Fruit fly (Drosophila melanogaster) whole organism, embryonic: ENCODE data around the gene CG5639.

Source experiments
- Adf1 ChIP-seq: fragments of 200-800 bp; sonication (Bioruptor generic); IDR thresholded peaks from 2 replicates; pipeline ENCODE4 v1.3.6; 2022; ENCODE audit warnings: missing biosample characterization, missing genetic modification characterization
- Asciz ChIP-seq: fragments of 200-800 bp; sonication (Bioruptor generic); optimal IDR thresholded peaks from 2 replicates; lab custom pipeline; 2017; ENCODE audit warnings: missing biosample characterization, mild to moderate bottlenecking, missing genetic modification characterization, missing genetic modification reagents
- Atf6 ChIP-seq: fragments of 200-800 bp; sonication (Bioruptor generic); IDR thresholded peaks from 2 replicates; pipeline ENCODE4 v1.3.6; 2022; ENCODE audit warnings: missing biosample characterization, missing genetic modification characterization
- CG10654 ChIP-seq: fragments of 200-800 bp; sonication (Bioruptor generic); optimal IDR thresholded peaks from 2 replicates; lab custom pipeline; 2016; ENCODE audit warnings: missing biosample characterization, missing genetic modification characterization
- CG11504 ChIP-seq: fragments of 200-800 bp; sonication (Bioruptor generic); optimal IDR thresholded peaks from 3 replicates; lab custom pipeline; 2019; ENCODE audit warnings: missing biosample characterization, mild to moderate bottlenecking, missing genetic modification characterization, moderate library complexity
- CG12236 ChIP-seq: fragments of 200-800 bp; sonication (Bioruptor generic); optimal IDR thresholded peaks from 2 replicates; lab custom pipeline; 2016; ENCODE audit warnings: missing biosample characterization, missing genetic modification characterization
- CG14860 ChIP-seq: fragments of 200-800 bp; sonication (Bioruptor generic); IDR thresholded peaks from 3 replicates; pipeline ENCODE4 v1.3.6; 2022; ENCODE audit warnings: missing biosample characterization, missing genetic modification characterization; ENCODE audit not compliant: partially characterized antibody
- CG16779 ChIP-seq: fragments of 200-800 bp; sonication (Bioruptor generic); IDR thresholded peaks from 2 replicates; pipeline ENCODE4 v1.3.6; 2022; ENCODE audit warnings: missing biosample characterization, missing genetic modification characterization
- CG16815 ChIP-seq: fragments of 200-800 bp; sonication (Bioruptor generic); optimal IDR thresholded peaks from 3 replicates; lab custom pipeline; 2017; ENCODE audit warnings: missing biosample characterization, mild to moderate bottlenecking, missing genetic modification characterization
- CG18262 ChIP-seq: fragments of 200-800 bp; optimal IDR thresholded peaks from 3 replicates; lab custom pipeline; 2019; ENCODE audit warnings: missing biosample characterization, mild to moderate bottlenecking, missing genetic modification characterization, moderate library complexity
- CG18476 ChIP-seq: fragments of 200-800 bp; sonication (Bioruptor generic); optimal IDR thresholded peaks from 2 replicates; lab custom pipeline; 2016; ENCODE audit warnings: missing biosample characterization, mild to moderate bottlenecking, missing genetic modification characterization
- CG18764 ChIP-seq: fragments of 200-800 bp; sonication (Bioruptor generic); optimal IDR thresholded peaks from 3 replicates; lab custom pipeline; 2016; ENCODE audit warnings: missing biosample characterization, missing genetic modification characterization
- CG3163 ChIP-seq: fragments of 200-800 bp; sonication (Bioruptor generic); optimal IDR thresholded peaks from 3 replicates; lab custom pipeline; 2016; ENCODE audit warnings: missing biosample characterization, missing genetic modification characterization
- CG4360 ChIP-seq: fragments of 200-800 bp; sonication (Bioruptor generic); IDR thresholded peaks from 2 replicates; pipeline ENCODE4 v1.3.6; 2022; ENCODE audit warnings: missing biosample characterization, missing genetic modification characterization
- CG7839 ChIP-seq: fragments of 200-800 bp; sonication (Bioruptor generic); optimal IDR thresholded peaks from 3 replicates; lab custom pipeline; 2018; ENCODE audit warnings: missing biosample characterization, mild to moderate bottlenecking, missing genetic modification characterization, moderate library complexity
- CG8089 ChIP-seq: fragments of 200-800 bp; sonication (Bioruptor generic); optimal IDR thresholded peaks from 3 replicates; lab custom pipeline; 2016; ENCODE audit warnings: missing biosample characterization, missing genetic modification characterization
- CG8359 ChIP-seq: fragments of 200-800 bp; sonication (Bioruptor generic); optimal IDR thresholded peaks from 2 replicates; lab custom pipeline; 2017; ENCODE audit warnings: missing biosample characterization, mild to moderate bottlenecking, missing genetic modification characterization, borderline replicate concordance
- CG9437 ChIP-seq: fragments of 200-800 bp; sonication (Bioruptor generic); optimal IDR thresholded peaks from 2 replicates; lab custom pipeline; 2018; ENCODE audit warnings: missing biosample characterization, mild to moderate bottlenecking, missing genetic modification characterization
- CG9797 ChIP-seq: fragments of 200-800 bp; sonication (Bioruptor generic); optimal IDR thresholded peaks from 3 replicates; lab custom pipeline; 2018; ENCODE audit warnings: missing biosample characterization, mild to moderate bottlenecking, missing genetic modification characterization
- CkIIα-i1 ChIP-seq: fragments of 200-800 bp; sonication (Bioruptor generic); IDR thresholded peaks from 2 replicates; pipeline ENCODE4 v1.3.6; 2022; ENCODE audit warnings: missing biosample characterization, missing genetic modification characterization
- CoRest ChIP-seq: fragments of 200-800 bp; sonication (Bioruptor generic); optimal IDR thresholded peaks from 3 replicates; lab custom pipeline; 2018; ENCODE audit warnings: missing biosample characterization, mild to moderate bottlenecking, missing genetic modification characterization, moderate library complexity
- CrebB ChIP-seq: fragments of 200-800 bp; sonication (Bioruptor generic); optimal IDR thresholded peaks from 3 replicates; lab custom pipeline; 2018; ENCODE audit warnings: missing biosample characterization, mild to moderate bottlenecking, missing genetic modification characterization
- Dfd ChIP-seq, 2 experiments: fragments of >200 bp; optimal IDR thresholded peaks; 2 replicates each; lab custom pipeline; 2017; ENCODE audit warnings: missing biosample characterization in 2 of 2, missing genetic modification characterization in 2 of 2
- Dll ChIP-seq: fragments of 200-800 bp; sonication (Bioruptor generic); IDR thresholded peaks from 4 replicates; pipeline ENCODE4 v1.3.6; 2022; ENCODE audit warnings: missing biosample characterization, missing genetic modification characterization; ENCODE audit not compliant: partially characterized antibody
- Dp ChIP-seq: fragments of 200-800 bp; sonication (Bioruptor generic); optimal IDR thresholded peaks from 2 replicates; lab custom pipeline; 2018; ENCODE audit warnings: missing biosample characterization, mild to moderate bottlenecking, missing genetic modification characterization, moderate library complexity
- Fer2 ChIP-seq: fragments of 200-800 bp; sonication (Bioruptor generic); optimal IDR thresholded peaks from 2 replicates; lab custom pipeline; 2018; ENCODE audit warnings: missing biosample characterization, mild to moderate bottlenecking, missing genetic modification characterization, moderate library complexity
- Lhr ChIP-seq: fragments of 200-800 bp; sonication (Bioruptor generic); optimal IDR thresholded peaks from 3 replicates; lab custom pipeline; 2017; ENCODE audit warnings: mild to moderate bottlenecking, missing biosample characterization, missing genetic modification reagents, missing genetic modification characterization
- NC2β ChIP-seq: fragments of 200-800 bp; sonication (Bioruptor generic); optimal IDR thresholded peaks from 2 replicates; lab custom pipeline; 2016; ENCODE audit warnings: missing biosample characterization, missing genetic modification characterization
- Poxn ChIP-seq: fragments of 200-800 bp; sonication (Bioruptor generic); IDR thresholded peaks from 2 replicates; pipeline ENCODE4 v1.3.6; 2022; ENCODE audit warnings: missing biosample characterization, missing genetic modification characterization
- Ssrp ChIP-seq: fragments of 200-800 bp; sonication (Bioruptor generic); optimal IDR thresholded peaks from 2 replicates; lab custom pipeline; 2018; ENCODE audit warnings: missing biosample characterization, mild to moderate bottlenecking, missing genetic modification characterization, moderate library complexity
- TFAM ChIP-seq: fragments of 200-800 bp; sonication (Bioruptor generic); optimal IDR thresholded peaks from 2 replicates; lab custom pipeline; 2017; ENCODE audit warnings: missing biosample characterization, missing genetic modification characterization, inconsistent platforms
- ase ChIP-seq: fragments of 200-800 bp; sonication (Bioruptor generic); IDR thresholded peaks from 3 replicates; pipeline ENCODE4 v1.3.6; 2022; ENCODE audit warnings: missing biosample characterization, missing genetic modification characterization
- ash1 ChIP-seq: fragments of 200-800 bp; sonication (Bioruptor generic); optimal IDR thresholded peaks from 2 replicates; lab custom pipeline; 2018; ENCODE audit warnings: missing biosample characterization, mild to moderate bottlenecking, missing genetic modification characterization
- cas ChIP-seq: fragments of 200-800 bp; sonication (Bioruptor generic); IDR thresholded peaks from 2 replicates; pipeline ENCODE4 v1.3.6; 2022; ENCODE audit warnings: missing biosample characterization, missing genetic modification characterization
- da ChIP-seq: fragments of 200-800 bp; sonication (Bioruptor generic); optimal IDR thresholded peaks from 2 replicates; lab custom pipeline; 2016; ENCODE audit warnings: missing biosample characterization, missing genetic modification characterization
- dan ChIP-seq: fragments of 200-800 bp; sonication (Bioruptor generic); IDR thresholded peaks from 2 replicates; pipeline ENCODE4 v1.3.6; 2022; ENCODE audit warnings: missing biosample characterization, missing genetic modification characterization
- dysf ChIP-seq: fragments of 200-800 bp; sonication (Bioruptor generic); IDR thresholded peaks from 3 replicates; pipeline ENCODE4 v1.3.6; 2022; ENCODE audit warnings: missing biosample characterization, missing genetic modification characterization
- eyg ChIP-seq: fragments of 200-800 bp; sonication (Bioruptor generic); optimal IDR thresholded peaks from 3 replicates; lab custom pipeline; 2016; ENCODE audit warnings: missing biosample characterization, missing genetic modification characterization
- gce ChIP-seq: fragments of 200-800 bp; sonication (Bioruptor generic); IDR thresholded peaks from 3 replicates; pipeline ENCODE4 v1.3.6; 2022; ENCODE audit warnings: missing biosample characterization, missing genetic modification characterization
- insv ChIP-seq, 2 experiments: fragments of 200-800 bp; sonication (Bioruptor generic); optimal IDR thresholded peaks; 3 replicates each; lab custom pipeline; 2016 to 2018; ENCODE audit warnings: missing biosample characterization in 2 of 2, missing genetic modification characterization in 2 of 2
- luna ChIP-seq: fragments of 200-800 bp; sonication (Bioruptor generic); optimal IDR thresholded peaks from 2 replicates; lab custom pipeline; 2016; ENCODE audit warnings: missing biosample characterization, missing genetic modification characterization
- maf-S ChIP-seq: fragments of 200-800 bp; sonication (Bioruptor generic); optimal IDR thresholded peaks from 2 replicates; lab custom pipeline; 2016; ENCODE audit warnings: missing biosample characterization, missing genetic modification characterization
- mirr ChIP-seq: fragments of 200-800 bp; sonication (Bioruptor generic); optimal IDR thresholded peaks from 3 replicates; lab custom pipeline; 2018; ENCODE audit warnings: missing biosample characterization, mild to moderate bottlenecking, missing genetic modification characterization
- odd ChIP-seq: fragments of 200-800 bp; sonication (Bioruptor generic); optimal IDR thresholded peaks from 2 replicates; lab custom pipeline; 2017; ENCODE audit warnings: missing biosample characterization, mild to moderate bottlenecking, missing genetic modification characterization
- onecut ChIP-seq: fragments of 200-800 bp; sonication (Bioruptor generic); IDR thresholded peaks from 2 replicates; pipeline ENCODE4 v1.3.6; 2022; ENCODE audit warnings: missing biosample characterization, missing genetic modification characterization
- p53 ChIP-seq: fragments of 200-800 bp; sonication (Bioruptor generic); optimal IDR thresholded peaks from 2 replicates; lab custom pipeline; 2016; ENCODE audit warnings: missing biosample characterization, missing genetic modification characterization
- pum ChIP-seq: fragments of 200-800 bp; sonication (Bioruptor generic); optimal IDR thresholded peaks from 2 replicates; lab custom pipeline; 2016; ENCODE audit warnings: missing biosample characterization, missing genetic modification characterization
- ranshi ChIP-seq: fragments of 200-800 bp; sonication (Bioruptor generic); IDR thresholded peaks from 2 replicates; pipeline ENCODE4 v1.3.6; 2022; ENCODE audit warnings: missing biosample characterization, missing genetic modification characterization
- slou ChIP-seq: fragments of 200-800 bp; sonication (Bioruptor generic); optimal IDR thresholded peaks from 3 replicates; lab custom pipeline; 2016; ENCODE audit warnings: missing biosample characterization, missing genetic modification characterization
- tna ChIP-seq: fragments of 200-800 bp; sonication (Bioruptor generic); IDR thresholded peaks from 2 replicates; pipeline ENCODE4 v1.3.6; 2022; ENCODE audit warnings: missing biosample characterization, missing genetic modification characterization; ENCODE audit not compliant: partially characterized antibody
- wor ChIP-seq: fragments of 200-800 bp; sonication (Bioruptor generic); IDR thresholded peaks from 2 replicates; pipeline ENCODE4 v1.3.6; 2022; ENCODE audit warnings: missing biosample characterization, missing genetic modification characterization

The CG5639 gene

DNA sequence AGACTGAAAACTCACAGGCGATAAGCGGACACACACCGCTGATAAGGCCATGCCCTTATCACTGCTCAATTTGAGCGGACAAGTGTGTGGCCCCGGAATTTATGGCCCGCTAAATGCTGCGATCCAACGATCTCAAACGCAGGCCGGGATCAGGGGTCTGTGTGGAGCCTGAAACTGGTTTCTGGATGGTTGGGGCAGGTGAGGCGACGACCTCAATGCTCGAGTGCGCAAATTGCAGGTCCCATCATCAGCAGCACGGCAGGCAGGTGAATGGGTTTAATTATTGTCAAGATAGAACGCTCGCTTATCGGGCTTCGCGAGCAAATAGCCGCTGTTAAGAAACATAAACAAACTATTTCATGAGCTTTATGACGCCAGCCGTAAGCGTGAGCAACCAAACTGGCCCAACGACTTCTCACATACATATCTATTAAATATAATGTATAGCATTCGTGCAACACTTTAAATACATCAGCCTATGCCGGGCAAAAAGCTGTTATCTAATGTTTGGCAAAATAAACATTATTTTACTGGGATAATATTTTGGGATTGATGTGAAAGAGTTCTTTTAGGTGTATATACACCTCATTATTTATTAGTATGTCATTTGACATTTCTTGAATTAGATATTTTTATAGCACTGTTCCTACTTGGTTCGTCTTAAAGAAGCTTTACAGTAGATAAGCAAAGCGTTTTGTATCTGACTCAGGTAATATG is 9.8 kb upstream of the CG5639 start (continued):
- no peak for TF ChIP-seq tna (GFP tag; lab: Robert Waterston, UW)
- TF ChIP-seq CG14860 (GFP tag; lab: Robert Waterston, UW) = no peak
- no peak for TF ChIP-seq Asciz (GFP tag; lab: Kevin White, UChicago)
- no peak for TF ChIP-seq slou (GFP tag; lab: Kevin White, UChicago)
- TF ChIP-seq CG9797 (GFP tag; lab: Kevin White, UChicago) = no peak
- no peak for TF ChIP-seq Poxn (GFP tag; lab: Robert Waterston, UW)
- no peak for TF ChIP-seq cas (GFP tag; lab: Robert Waterston, UW)
- no peak for TF ChIP-seq dan (GFP tag; lab: Robert Waterston, UW)
- no peak for TF ChIP-seq Ssrp (tag; lab: Kevin White, UChicago)
- TF ChIP-seq maf-S (GFP tag; lab: Kevin White, UChicago) = no peak
- TF ChIP-seq CG12236 (GFP tag; lab: Kevin White, UChicago) = no peak
- peak; percentile 3 for TF ChIP-seq CG7839 (tag; lab: Kevin White, UChicago)
- TF ChIP-seq ase (GFP tag; lab: Robert Waterston, UW) = no peak
- no peak for TF ChIP-seq CG3163 (GFP tag; lab: Kevin White, UChicago)
- no peak for TF ChIP-seq Dfd (GFP tag; optimal IDR thresholded peaks at IDR 0.05; lab: Kevin White, UChicago)
- TF ChIP-seq eyg = no peak
- TF ChIP-seq CG16779 = no peak
- no peak for TF ChIP-seq CG8359 (GFP tag; lab: Kevin White, UChicago)
- TF ChIP-seq CG8089 (GFP tag; lab: Kevin White, UChicago) = no peak
- TF ChIP-seq ash1 (GFP tag; lab: Kevin White, UChicago) = no peak
- TF ChIP-seq ranshi = no peak
- no peak for TF ChIP-seq NC2β (GFP tag; lab: Kevin White, UChicago)
- TF ChIP-seq insv (GFP tag; optimal IDR thresholded peaks at IDR 0.05; lab: Kevin White, UChicago) = no peak
- no peak for TF ChIP-seq CG4360 (GFP tag; lab: Robert Waterston, UW)
- no peak for TF ChIP-seq CG18476 (GFP tag; lab: Kevin White, UChicago)
- no peak for TF ChIP-seq Fer2 (tag; lab: Kevin White, UChicago)
- no peak for TF ChIP-seq Adf1
- TF ChIP-seq CG18764 (GFP tag; lab: Kevin White, UChicago) = no peak
- TF ChIP-seq CkIIα-i1 (GFP tag; lab: Robert Waterston, UW) = no peak
- no peak for TF ChIP-seq CrebB (tag; lab: Kevin White, UChicago)
- TF ChIP-seq dysf (GFP tag; lab: Robert Waterston, UW) = no peak
- no peak for TF ChIP-seq Dp (GFP tag; lab: Kevin White, UChicago)
- TF ChIP-seq pum (GFP tag; lab: Kevin White, UChicago) = no peak
- TF ChIP-seq Atf6 = no peak
- no peak for TF ChIP-seq CG16815 (GFP tag; lab: Kevin White, UChicago)
- no peak for TF ChIP-seq da (GFP tag; lab: Kevin White, UChicago)
- TF ChIP-seq CoRest (tag; lab: Kevin White, UChicago) = no peak
- no peak for TF ChIP-seq CG9437 (GFP tag; lab: Kevin White, UChicago)
- peak; percentile 14 for TF ChIP-seq CG11504 (tag; lab: Kevin White, UChicago)
- no peak for TF ChIP-seq Lhr (GFP tag; lab: Kevin White, UChicago)
- TF ChIP-seq luna (GFP tag; lab: Kevin White, UChicago) = no peak
- TF ChIP-seq onecut (GFP tag; lab: Robert Waterston, UW) = no peak
- no peak for TF ChIP-seq gce (GFP tag; lab: Robert Waterston, UW)
- no peak for TF ChIP-seq CG10654 (GFP tag; lab: Kevin White, UChicago)
- no peak for TF ChIP-seq p53
- no peak for TF ChIP-seq CG18262 (tag; lab: Kevin White, UChicago)
- TF ChIP-seq odd (GFP tag; lab: Kevin White, UChicago) = peak; percentile 26
- TF ChIP-seq TFAM (GFP tag; lab: Kevin White, UChicago) = no peak
- no peak for TF ChIP-seq wor
- TF ChIP-seq Dll (GFP tag; lab: Robert Waterston, UW) = no peak
- TF ChIP-seq mirr (GFP tag; lab: Kevin White, UChicago) = peak; percentile 51
